Worm (Caenorhabditis elegans): ENCODE results near the gene ceh-48.

ceh-48 gene

ce11 chrIV:6833617-6834016 lies 21.7 kb downstream of the ceh-48 start:
- no peak for TF ChIP-seq unc-62 (GFP tag; optimal IDR thresholded peaks at IDR 0.05)
- TF ChIP-seq nhr-129 (tag; optimal IDR thresholded peaks at IDR 0.05) = no peak
- TF ChIP-seq lin-13 (GFP tag; optimal IDR thresholded peaks at IDR 0.05) = no peak
- no peak for TF ChIP-seq elt-3 (tag; optimal IDR thresholded peaks at IDR 0.05)
- TF ChIP-seq zag-1 (tag; optimal IDR thresholded peaks at IDR 0.05) = no peak
- no peak for TF ChIP-seq Y55F3AM.14 (GFP tag; optimal IDR thresholded peaks at IDR 0.05)
- TF ChIP-seq mab-5 (tag; optimal IDR thresholded peaks at IDR 0.05) = peak; percentile 84
- TF ChIP-seq mdl-1 (tag; optimal IDR thresholded peaks at IDR 0.05) = no peak
- no peak for TF ChIP-seq ztf-4 (tag; optimal IDR thresholded peaks at IDR 0.05)
- TF ChIP-seq sem-4 (tag; optimal IDR thresholded peaks at IDR 0.05) = peak; percentile 25

- TF ChIP-seq mbf-1 (tag; optimal IDR thresholded peaks at IDR 0.05) (no peak), crh-2 (tag; optimal IDR thresholded peaks at IDR 0.05) (no peak), unc-55 (GFP tag; optimal IDR thresholded peaks at IDR 0.05) (peak; percentile 21), nhr-25 (tag; optimal IDR thresholded peaks at IDR 0.05) (no peak), lsy-2 (tag; optimal IDR thresholded peaks at IDR 0.05) (peak in 1 of 2 experiments; percentile 4), sma-9 (GFP tag; optimal IDR thresholded peaks at IDR 0.05) (peak; percentile 42), sma-9 (tag; optimal IDR thresholded peaks at IDR 0.05) (no peak), nhr-77 (tag; optimal IDR thresholded peaks at IDR 0.05) (no peak), snpc-4 (tag; optimal IDR thresholded peaks at IDR 0.05) (no peak), C34F6.9 (tag; optimal IDR thresholded peaks at IDR 0.05) (peak; percentile 34), alr-1 (tag; optimal IDR thresholded peaks at IDR 0.05) (no peak)
These were observed 22.8 kb downstream of the ceh-48 start for ce11 chrIV:6834705-6835104.

ce11 chrIV:6836769-6837168 lies 24.9 kb downstream of the ceh-48 start:
- TF ChIP-seq zag-1 (tag; optimal IDR thresholded peaks at IDR 0.05) (no peak), ceh-82 (tag; optimal IDR thresholded peaks at IDR 0.05) (no peak), lsy-2 (tag; optimal IDR thresholded peaks at IDR 0.05) (peak in 1 of 2 experiments; percentile 38), crh-2 (tag; optimal IDR thresholded peaks at IDR 0.05) (peak; percentile 5), lin-11 (tag; optimal IDR thresholded peaks at IDR 0.05) (no peak), nhr-21 (tag; optimal IDR thresholded peaks at IDR 0.05) (no peak), sem-4 (tag; optimal IDR thresholded peaks at IDR 0.05) (peak; percentile 57), blmp-1 (tag; optimal IDR thresholded peaks at IDR 0.05; ENCODE audit: insufficient read depth) (no peak), nhr-23 (tag; optimal IDR thresholded peaks at IDR 0.05) (no peak), sma-3 (GFP tag; optimal IDR thresholded peaks at IDR 0.05) (no peak)

ce11 chrIV:6839091-6839522 lies 27.2 kb downstream of the ceh-48 start:
- TF ChIP-seq Y55F3AM.14 (GFP tag; optimal IDR thresholded peaks at IDR 0.05) (peak; percentile 82), mab-5 (tag; optimal IDR thresholded peaks at IDR 0.05) (peak; percentile 79), nhr-21 (tag; optimal IDR thresholded peaks at IDR 0.05) (no peak), nhr-237 (tag; optimal IDR thresholded peaks at IDR 0.05) (no peak), lin-11 (tag; optimal IDR thresholded peaks at IDR 0.05) (no peak), dmd-4 (tag; optimal IDR thresholded peaks at IDR 0.05) (no peak), gmeb-1 (tag; optimal IDR thresholded peaks at IDR 0.05) (peak; percentile 61), F13H6.1 (tag; optimal IDR thresholded peaks at IDR 0.05) (peak; percentile 95), nhr-6 (tag; optimal IDR thresholded peaks at IDR 0.05) (peak; percentile 79), zag-1 (tag; optimal IDR thresholded peaks at IDR 0.05) (peak; percentile 92), elt-3 (tag; optimal IDR thresholded peaks at IDR 0.05) (no peak), peb-1 (tag; optimal IDR thresholded peaks at IDR 0.05) (no peak), nhr-23 (tag; optimal IDR thresholded peaks at IDR 0.05) (no peak), ztf-4 (tag; optimal IDR thresholded peaks at IDR 0.05) (peak; percentile 55), skn-1 (tag; optimal IDR thresholded peaks at IDR 0.05) (peak; percentile 23), aly-2 (tag; optimal IDR thresholded peaks at IDR 0.05) (no peak), unc-62 (GFP tag; optimal IDR thresholded peaks at IDR 0.05) (peak; percentile 53), sma-9 (GFP tag; optimal IDR thresholded peaks at IDR 0.05) (peak; percentile 98), sma-9 (tag; optimal IDR thresholded peaks at IDR 0.05) (no peak), sem-4 (tag; optimal IDR thresholded peaks at IDR 0.05) (peak; percentile 68), blmp-1 (tag; optimal IDR thresholded peaks at IDR 0.05; ENCODE audit: insufficient read depth) (peak; percentile 41), nhr-129 (tag; optimal IDR thresholded peaks at IDR 0.05) (peak; percentile 77), lin-39 (tag; optimal IDR thresholded peaks at IDR 0.05) (no peak), alr-1 (tag; optimal IDR thresholded peaks at IDR 0.05) (no peak), nhr-10 (tag; optimal IDR thresholded peaks at IDR 0.05) (peak; percentile 51), R02D3.7 (tag; optimal IDR thresholded peaks at IDR 0.05) (no peak), egl-27 (tag; optimal IDR thresholded peaks at IDR 0.05) (peak; percentile 81), nhr-77 (tag; optimal IDR thresholded peaks at IDR 0.05) (no peak), fos-1 (tag; optimal IDR thresholded peaks at IDR 0.05) (peak; percentile 89), nhr-11 (tag; optimal IDR thresholded peaks at IDR 0.05) (no peak), sma-3 (GFP tag; optimal IDR thresholded peaks at IDR 0.05) (peak; percentile 61), unc-39 (tag; optimal IDR thresholded peaks at IDR 0.05) (peak; percentile 2), crh-2 (tag; optimal IDR thresholded peaks at IDR 0.05) (peak; percentile 88), nhr-12 (tag; optimal IDR thresholded peaks at IDR 0.05) (no peak), ZK546.5 (tag; optimal IDR thresholded peaks at IDR 0.05) (peak; percentile 15), ceh-82 (tag; optimal IDR thresholded peaks at IDR 0.05) (peak; percentile 65), nhr-25 (tag; optimal IDR thresholded peaks at IDR 0.05) (no peak), mbf-1 (tag; optimal IDR thresholded peaks at IDR 0.05) (no peak), mdl-1 (tag; optimal IDR thresholded peaks at IDR 0.05) (peak; percentile 62 to 81), lsy-2 (tag; optimal IDR thresholded peaks at IDR 0.05) (peak; percentile 49 to 86), ama-1 (optimal IDR thresholded peaks at IDR 0.05) (no peak)
